Worm (Caenorhabditis elegans): Measurements from ENCODE around the gene gsp-2.

- TF ChIP-seq hlh-13 (GFP tag; optimal IDR thresholded peaks at IDR 0.05) (no peak), fkh-10 (GFP tag; optimal IDR thresholded peaks at IDR 0.05) (no peak), ztf-16 (tag; optimal IDR thresholded peaks at IDR 0.05) (no peak), pqm-1 (tag; optimal IDR thresholded peaks at IDR 0.05) (no peak), ceh-2 (tag; optimal IDR thresholded peaks at IDR 0.05) (no peak)
Observed at ce11 chrIII:7385929-7386328, 49.5 kb downstream of the gsp-2 start, which contains the start of gene trd-1.

All from whole organism, late embryonic.